Fruit fly (Drosophila melanogaster): Measurements from ENCODE around the gene Akap200.
A peak's percentile ranks its signal among the peaks of the same experiment; 100 is the strongest.

The Akap200 gene

DNA sequence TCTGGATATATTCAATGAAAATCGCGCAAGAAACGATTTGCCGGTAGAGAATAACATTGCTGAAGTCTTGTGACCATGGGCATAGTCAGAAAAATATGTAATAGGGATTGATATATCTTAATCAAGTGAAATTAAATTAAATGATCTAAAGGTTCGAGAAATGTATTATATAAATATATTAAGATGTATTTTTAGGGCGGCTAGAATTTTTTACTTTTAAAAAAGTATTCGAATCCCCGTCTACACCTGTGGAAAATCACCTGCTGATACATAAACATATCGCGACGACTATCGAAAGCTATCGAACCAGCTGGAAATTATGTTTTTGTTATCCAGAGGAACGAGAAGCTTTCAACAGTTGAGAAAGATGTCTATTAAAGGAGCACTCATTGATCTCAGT is 38.8 kb upstream of the Akap200 start, which contains the start of the genes CG13390 and CG17294 (continued):
- TF ChIP-seq pan (optimal IDR thresholded peaks at IDR 0.05) (no peak), pan (GFP tag; optimal IDR thresholded peaks at IDR 0.05 in 1 of 2, IDR thresholded peaks at IDR 0.05 in 1 of 2) (peak in 1 of 2 experiments; percentile 100), CG18011 (GFP tag; optimal IDR thresholded peaks at IDR 0.05) (peak; percentile 92), knrl (GFP tag; IDR thresholded peaks at IDR 0.05; ENCODE audit: partially characterized antibody) (peak; percentile 76), CG7372 (GFP tag; IDR thresholded peaks at IDR 0.05) (peak; percentile 100), CG14860 (GFP tag; IDR thresholded peaks at IDR 0.05; ENCODE audit: partially characterized antibody) (0 out of 3 replicates have a peak, but pooled peaks have one; percentile 44), CG6654 (GFP tag; optimal IDR thresholded peaks at IDR 0.05) (peak; percentile 93), toy (GFP tag; IDR thresholded peaks at IDR 0.05) (peak; percentile 99), wdn (GFP tag; IDR thresholded peaks at IDR 0.05) (peak; percentile 100), tna (GFP tag; IDR thresholded peaks at IDR 0.05; ENCODE audit: partially characterized antibody) (peak; percentile 28; the same call in 1 of the 2 replicates), CG12104 (GFP tag; optimal IDR thresholded peaks at IDR 0.05) (peak; percentile 99), CoRest (tag; optimal IDR thresholded peaks at IDR 0.05) (peak; percentile 100), Opbp (GFP tag; IDR thresholded peaks at IDR 0.05; ENCODE audit: partially characterized antibody) (peak; percentile 31; the same call in 1 of the 3 replicates), CG6791 (GFP tag; IDR thresholded peaks at IDR 0.05; ENCODE audit: partially characterized antibody) (peak; percentile 64), CG14965 (GFP tag; optimal IDR thresholded peaks at IDR 0.05; ENCODE audit: borderline replicate concordance) (peak; percentile 37), CG3163 (GFP tag; optimal IDR thresholded peaks at IDR 0.05) (peak; percentile 71), ab (GFP tag; optimal IDR thresholded peaks at IDR 0.05) (peak; percentile 76), Jarid2 (GFP tag; optimal IDR thresholded peaks at IDR 0.05) (peak; percentile 95), CG17912 (GFP tag; optimal IDR thresholded peaks at IDR 0.05) (peak; percentile 99), exex (tag; optimal IDR thresholded peaks at IDR 0.05) (peak; percentile 98), H15 (GFP tag; IDR thresholded peaks at IDR 0.05) (peak; percentile 100), CG11093 (GFP tag; IDR thresholded peaks at IDR 0.05) (peak; percentile 99), CG9437 (GFP tag; optimal IDR thresholded peaks at IDR 0.05) (peak; percentile 95), CG9817 (tag; optimal IDR thresholded peaks at IDR 0.05) (peak; percentile 100), CG4820 (GFP tag; optimal IDR thresholded peaks at IDR 0.05) (peak; percentile 98), Doc3 (GFP tag; IDR thresholded peaks at IDR 0.05; ENCODE audit: partially characterized antibody) (peak; percentile 75), CG14014 (GFP tag; IDR thresholded peaks at IDR 0.05) (peak; percentile 100), CG2889 (GFP tag; IDR thresholded peaks at IDR 0.05) (peak; percentile 99), CG7357 (GFP tag; IDR thresholded peaks at IDR 0.05) (peak; percentile 98), cas (GFP tag; IDR thresholded peaks at IDR 0.05) (peak; percentile 99), CG17328 (GFP tag; IDR thresholded peaks at IDR 0.05) (peak; percentile 100), slou (GFP tag; optimal IDR thresholded peaks at IDR 0.05) (peak; percentile 99), CG8944 (GFP tag; optimal IDR thresholded peaks at IDR 0.05) (peak; percentile 84), pita (GFP tag; optimal IDR thresholded peaks at IDR 0.05) (no peak), scrt (GFP tag; optimal IDR thresholded peaks at IDR 0.05) (peak; percentile 98), Ssrp (tag; optimal IDR thresholded peaks at IDR 0.05) (peak; percentile 100), cwo (GFP tag; optimal IDR thresholded peaks at IDR 0.05) (peak; percentile 99)

dm6 chr2L:8381508-8382036 is 33.9 kb upstream of the Akap200 start, which contains the start of gene AlaRS:
AlaRS (minus strand) TSS chr2L:8381764.
- TF ChIP-seq Dip3 (GFP tag; optimal IDR thresholded peaks at IDR 0.05): no peak
- no peak for TF ChIP-seq fd102C (GFP tag; optimal IDR thresholded peaks at IDR 0.05)
- TF ChIP-seq chif (GFP tag; optimal IDR thresholded peaks at IDR 0.05): no peak
- peak; percentile 57 for TF ChIP-seq CG12155 (GFP tag; optimal IDR thresholded peaks at IDR 0.05)
- peak; percentile 54 for TF ChIP-seq CG30020 (tag; optimal IDR thresholded peaks at IDR 0.05)
- TF ChIP-seq lola (GFP tag; optimal IDR thresholded peaks at IDR 0.05): peak in 1 of 3 experiments; percentile 29
- TF ChIP-seq Hr51 (GFP tag; optimal IDR thresholded peaks at IDR 0.05): peak in 1 of 2 experiments; percentile 46
- TF ChIP-seq CG17359 (tag; optimal IDR thresholded peaks at IDR 0.05): peak; percentile 37
- TF ChIP-seq zen (tag; optimal IDR thresholded peaks at IDR 0.05): peak; percentile 25
- no peak for TF ChIP-seq ttk (GFP tag; IDR thresholded peaks at IDR 0.05)
- TF ChIP-seq tna (GFP tag; IDR thresholded peaks at IDR 0.05; ENCODE audit: partially characterized antibody): no peak
- TF ChIP-seq dysf (GFP tag; IDR thresholded peaks at IDR 0.05): no peak; the same call in 2 of the 3 replicates
- peak; percentile 67 for TF ChIP-seq CG10267 (tag; optimal IDR thresholded peaks at IDR 0.05)
- peak; percentile 67 for TF ChIP-seq CG17829 (tag; optimal IDR thresholded peaks at IDR 0.05)

Measured in whole organism, embryonic.